Worm (Caenorhabditis elegans): ENCODE data around the gene sre-11.

The sre-11 gene

DNA sequence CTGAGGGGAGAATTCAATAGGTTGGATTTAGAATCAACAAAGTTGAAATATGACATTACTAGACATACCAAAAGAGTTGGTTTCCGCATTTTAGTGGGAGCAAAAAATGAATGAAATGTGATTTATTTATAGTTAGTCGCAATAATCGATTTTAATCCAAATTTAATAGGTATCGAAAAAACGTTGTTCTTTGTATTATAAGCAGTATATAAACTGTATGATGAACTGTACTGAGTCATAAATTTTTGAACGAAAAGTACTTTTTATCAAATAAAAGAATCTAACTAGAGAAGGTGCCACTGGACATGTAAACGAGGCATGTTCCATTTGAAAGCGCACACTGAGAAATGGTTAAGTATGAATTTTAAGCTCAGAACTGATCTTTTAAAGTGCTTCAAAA is 6.1 kb upstream of the sre-11 start, which contains the start of gene C12D5.9:
C12D5.9 (minus strand) TSS at position 101 of the 400 bp plus-strand sequence.
- TF ChIP-seq nhr-90 (tag; optimal IDR thresholded peaks at IDR 0.05; ENCODE audit: poor library complexity): no peak

DNA sequence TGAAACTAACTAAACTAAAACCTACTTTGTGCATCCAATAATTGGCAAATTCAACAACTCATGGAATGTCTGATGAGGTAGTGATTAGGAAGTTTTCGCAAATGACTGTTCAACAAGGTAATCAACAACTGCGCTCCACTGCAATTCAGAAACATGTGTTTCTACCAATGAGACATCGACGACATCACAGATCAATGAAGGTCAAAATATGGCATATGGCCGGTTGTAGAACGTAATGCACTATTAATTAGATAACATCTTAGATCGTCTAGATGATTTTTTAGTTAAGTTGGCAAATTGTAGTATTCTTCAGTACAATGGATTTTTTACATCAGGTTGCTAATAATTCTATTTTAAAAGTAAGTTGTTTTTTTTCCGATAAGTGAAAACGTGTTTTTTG is 2.4 kb upstream of the sre-11 start, which contains the start of the genes nhr-94 and nhr-152:
nhr-94 (minus strand) TSS at position 147 of the 400 bp plus-strand sequence.
nhr-152 (plus strand) TSS at position 162 of the 400 bp plus-strand sequence.
- TF ChIP-seq nhr-85 (tag) (peak; percentile 96), unc-30 (tag; optimal IDR thresholded peaks at IDR 0.05) (no peak), lir-3 (tag; optimal IDR thresholded peaks at IDR 0.05; ENCODE audit: poor library complexity) (no peak), efl-1 (optimal IDR thresholded peaks at IDR 0.05) (no peak), efl-1 (GFP tag; optimal IDR thresholded peaks at IDR 0.05 in 1 of 2) (peak in 1 of 2 experiments; percentile 60), efl-3 (GFP tag; optimal IDR thresholded peaks at IDR 0.05) (no peak), nhr-71 (tag; optimal IDR thresholded peaks at IDR 0.05) (peak; percentile 48), blmp-1 (tag; optimal IDR thresholded peaks at IDR 0.05) (peak; percentile 52), skn-1 (tag; optimal IDR thresholded peaks at IDR 0.05) (no peak), lsy-2 (tag; optimal IDR thresholded peaks at IDR 0.05) (peak in 1 of 2 experiments; percentile 35), snu-23 (GFP tag; optimal IDR thresholded peaks at IDR 0.05) (peak; percentile 47), nhr-20 (tag; optimal IDR thresholded peaks at IDR 0.05) (peak; percentile 79), mdl-1 (tag; optimal IDR thresholded peaks at IDR 0.05) (no peak), unc-62 (GFP tag; optimal IDR thresholded peaks at IDR 0.05) (no peak), jun-1 (tag; optimal IDR thresholded peaks at IDR 0.05) (no peak), lin-35 (GFP tag; optimal IDR thresholded peaks at IDR 0.05) (peak in 1 of 2 experiments; percentile 60), lin-14 (GFP tag; optimal IDR thresholded peaks at IDR 0.05) (peak; percentile 74), nhr-19 (GFP tag; conservative IDR thresholded peaks at IDR 0.05) (0 out of 2 replicates have a peak, but pooled peaks have one; percentile 8), elt-3 (tag; optimal IDR thresholded peaks at IDR 0.05) (peak in 1 of 6 experiments; percentile 17), pax-3 (tag; optimal IDR thresholded peaks at IDR 0.05) (no peak), xbp-1 (tag; optimal IDR thresholded peaks at IDR 0.05) (no peak)

DNA sequence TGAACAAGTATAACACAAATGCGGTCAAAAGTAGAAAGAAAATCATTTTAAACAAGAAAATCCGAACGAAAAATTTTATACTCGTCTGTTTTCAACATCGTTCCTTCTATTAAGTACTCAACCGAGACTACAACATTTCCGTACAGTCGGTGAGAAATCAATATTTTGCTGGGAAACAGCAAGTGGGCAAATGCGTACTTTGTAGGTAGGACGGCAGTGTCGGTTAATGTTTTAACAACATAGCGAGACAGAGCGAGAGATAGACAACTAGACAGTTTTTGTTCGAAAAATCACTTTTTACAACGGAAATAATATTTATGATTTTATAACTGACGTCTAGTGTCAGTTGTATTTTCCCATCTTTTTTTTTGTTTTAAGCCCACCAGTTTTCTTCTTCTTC is 2.4 kb downstream of the sre-11 start, which contains the start of gene cyp-33A1:
cyp-33A1 (minus strand) TSS at position 72 of the 400 bp plus-strand sequence.
- TF ChIP-seq elt-2 (tag; optimal IDR thresholded peaks at IDR 0.05) (peak; percentile 8), nhr-19 (GFP tag; conservative IDR thresholded peaks at IDR 0.05) (peak; percentile 16; the same call in 1 of the 2 replicates), ceh-8 (GFP tag; optimal IDR thresholded peaks at IDR 0.05) (no peak), nhr-90 (tag; optimal IDR thresholded peaks at IDR 0.05; ENCODE audit: poor library complexity) (peak; percentile 20), nhr-71 (tag; optimal IDR thresholded peaks at IDR 0.05) (peak; percentile 38), nhr-28 (tag; optimal IDR thresholded peaks at IDR 0.05) (no peak), unc-30 (tag; optimal IDR thresholded peaks at IDR 0.05) (no peak), mdl-1 (tag; optimal IDR thresholded peaks at IDR 0.05) (peak in 1 of 2 experiments; percentile 16), fos-1 (tag; optimal IDR thresholded peaks at IDR 0.05) (no peak), nhr-237 (tag; optimal IDR thresholded peaks at IDR 0.05) (no peak), nhr-20 (tag; optimal IDR thresholded peaks at IDR 0.05) (peak; percentile 75), aly-2 (tag; optimal IDR thresholded peaks at IDR 0.05) (no peak), nhr-47 (tag; optimal IDR thresholded peaks at IDR 0.05) (no peak), elt-3 (tag; optimal IDR thresholded peaks at IDR 0.05) (peak in 1 of 6 experiments; percentile 64), hpl-2 (GFP tag; optimal IDR thresholded peaks at IDR 0.05) (no peak), ets-5 (GFP tag; IDR thresholded peaks at IDR 0.05) (no peak), tbx-2 (tag; optimal IDR thresholded peaks at IDR 0.05) (no peak), hlh-4 (tag; optimal IDR thresholded peaks at IDR 0.05) (no peak), irx-1 (tag; optimal IDR thresholded peaks at IDR 0.05) (no peak), blmp-1 (tag; optimal IDR thresholded peaks at IDR 0.05) (peak; percentile 50), nhr-85 (tag) (peak; percentile 81)

DNA sequence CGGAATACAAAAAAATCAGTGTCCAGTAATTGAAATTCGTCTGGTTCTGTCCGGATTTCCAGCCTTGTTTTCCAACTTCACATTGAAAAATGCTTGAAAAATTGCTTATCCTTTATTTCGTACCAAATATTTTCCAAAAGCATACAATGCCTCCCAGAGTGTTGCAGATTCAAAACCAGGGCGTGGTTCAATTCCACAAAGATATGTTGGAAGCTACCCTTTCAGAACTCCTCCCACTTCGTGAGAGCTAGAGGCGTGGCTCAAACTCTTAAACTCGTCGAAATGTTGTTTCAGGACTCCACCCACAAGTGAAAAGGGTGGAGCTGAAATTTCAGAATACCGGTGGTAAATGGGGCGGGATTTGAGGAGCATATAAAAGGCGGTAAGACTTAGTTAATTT is 7.9 kb downstream of the sre-11 start, which contains the start of gene C12D5.3:
C12D5.3 (plus strand) TSS at position 301 of the 400 bp plus-strand sequence.
- TF ChIP-seq ama-1 (optimal IDR thresholded peaks at IDR 0.05) (no peak), hlh-4 (tag; optimal IDR thresholded peaks at IDR 0.05) (no peak), unc-130 (tag; optimal IDR thresholded peaks at IDR 0.05) (no peak), zag-1 (tag; optimal IDR thresholded peaks at IDR 0.05) (no peak), nhr-76 (tag; optimal IDR thresholded peaks at IDR 0.05) (no peak), unc-86 (tag; optimal IDR thresholded peaks at IDR 0.05) (no peak), sup-37 (GFP tag; optimal IDR thresholded peaks at IDR 0.05) (no peak), nhr-85 (tag) (no peak), nhr-237 (tag; optimal IDR thresholded peaks at IDR 0.05) (no peak), hlh-17 (GFP tag; optimal IDR thresholded peaks at IDR 0.05; ENCODE audit: borderline replicate concordance) (no peak), dsc-1 (tag; optimal IDR thresholded peaks at IDR 0.05) (no peak), ceh-82 (tag; optimal IDR thresholded peaks at IDR 0.05) (no peak), alr-1 (tag; optimal IDR thresholded peaks at IDR 0.05; ENCODE audit: borderline replicate concordance) (no peak), egl-27 (tag; optimal IDR thresholded peaks at IDR 0.05) (no peak), ztf-11 (tag; optimal IDR thresholded peaks at IDR 0.05) (no peak)
